Fruit fly (Drosophila melanogaster) whole organism, pupa: ENCODE results near the gene CG14234.

Experiments used
- CG10348 ChIP-seq: fragments of 200-800 bp; sonication (Bioruptor generic); IDR thresholded peaks from 2 replicates; pipeline ENCODE4 v1.3.6; 2022; ENCODE audit warnings: missing biosample characterization, missing genetic modification characterization
- CG12605 ChIP-seq: fragments of 200-800 bp; sonication (Bioruptor generic); IDR thresholded peaks from 2 replicates; pipeline ENCODE4 v1.3.6; 2022; ENCODE audit warnings: missing biosample characterization, missing genetic modification characterization
- CG13204 ChIP-seq: fragments of 200-800 bp; sonication (Bioruptor generic); optimal IDR thresholded peaks from 2 replicates; lab custom pipeline; 2018; ENCODE audit warnings: missing biosample characterization, mild to moderate bottlenecking, missing genetic modification characterization, moderate library complexity
- CG14655 ChIP-seq: fragments of 200-800 bp; sonication (Bioruptor generic); optimal IDR thresholded peaks from 3 replicates; lab custom pipeline; 2017; ENCODE audit warnings: mild to moderate bottlenecking, missing biosample characterization, missing genetic modification reagents, missing genetic modification characterization
- CG15710 ChIP-seq: fragments of 200-800 bp; sonication (Bioruptor generic); optimal IDR thresholded peaks from 2 replicates; lab custom pipeline; 2018; ENCODE audit warnings: missing biosample characterization, mild to moderate bottlenecking, missing genetic modification characterization, moderate library complexity
- CG17806 ChIP-seq: fragments of 200-800 bp; sonication (Bioruptor generic); optimal IDR thresholded peaks from 2 replicates; lab custom pipeline; 2018; ENCODE audit warnings: missing biosample characterization, mild to moderate bottlenecking, missing genetic modification characterization, moderate library complexity
- CG32121 ChIP-seq: fragments of 200-800 bp; sonication (Bioruptor generic); IDR thresholded peaks from 2 replicates; pipeline ENCODE4 v1.3.6; 2022; ENCODE audit warnings: missing biosample characterization, missing genetic modification characterization
- CG34367 ChIP-seq: fragments of 200-800 bp; sonication (Bioruptor generic); optimal IDR thresholded peaks from 2 replicates; lab custom pipeline; 2018; ENCODE audit warnings: missing biosample characterization, mild to moderate bottlenecking, missing genetic modification characterization
- CG4496 ChIP-seq: fragments of 200-800 bp; sonication (Bioruptor generic); IDR thresholded peaks from 3 replicates; pipeline ENCODE4 v1.3.6; 2022; ENCODE audit warnings: missing biosample characterization, missing genetic modification characterization
- CG8159 ChIP-seq: fragments of 200-800 bp; sonication (Bioruptor generic); optimal IDR thresholded peaks from 3 replicates; lab custom pipeline; 2018; ENCODE audit warnings: missing biosample characterization, mild to moderate bottlenecking, missing genetic modification characterization, moderate library complexity
- CG8301 ChIP-seq: fragments of 200-800 bp; sonication (Bioruptor generic); optimal IDR thresholded peaks from 2 replicates; lab custom pipeline; 2018; ENCODE audit warnings: missing biosample characterization, mild to moderate bottlenecking, missing genetic modification characterization
- CG9948 ChIP-seq: fragments of 200-800 bp; sonication (Bioruptor generic); optimal IDR thresholded peaks from 2 replicates; lab custom pipeline; 2018; ENCODE audit warnings: missing biosample characterization, mild to moderate bottlenecking, missing genetic modification characterization, moderate library complexity
- D1 ChIP-seq: fragments of 200-800 bp; sonication (Bioruptor generic); optimal IDR thresholded peaks from 2 replicates; lab custom pipeline; 2018; ENCODE audit warnings: missing biosample characterization, mild to moderate bottlenecking, missing genetic modification characterization, moderate library complexity
- EcR ChIP-seq: fragments of 200-800 bp; sonication (Bioruptor generic); optimal IDR thresholded peaks from 3 replicates; lab custom pipeline; 2019; ENCODE audit warnings: missing biosample characterization, missing genetic modification characterization, mild to moderate bottlenecking, moderate library complexity, missing genetic modification reagents
- Ets98B ChIP-seq: fragments of 200-800 bp; sonication (Bioruptor generic); IDR thresholded peaks from 2 replicates; pipeline ENCODE4 v1.3.6; 2022; ENCODE audit warnings: missing biosample characterization, missing genetic modification characterization
- Pif1A ChIP-seq: fragments of 200-800 bp; sonication (Bioruptor generic); optimal IDR thresholded peaks from 3 replicates; lab custom pipeline; 2016; ENCODE audit warnings: missing biosample characterization, missing genetic modification characterization
- Pif1B ChIP-seq: fragments of 200-800 bp; sonication (Bioruptor generic); optimal IDR thresholded peaks from 3 replicates; lab custom pipeline; 2016; ENCODE audit warnings: missing biosample characterization, missing genetic modification characterization
- Snoo ChIP-seq: fragments of 200-800 bp; sonication (Bioruptor generic); optimal IDR thresholded peaks from 3 replicates; lab custom pipeline; 2017; ENCODE audit warnings: missing biosample characterization, mild to moderate bottlenecking, missing genetic modification characterization, inconsistent platforms
- fd96Ca ChIP-seq: fragments of 200-800 bp; sonication (Bioruptor generic); IDR thresholded peaks from 3 replicates; pipeline ENCODE4 v1.3.6; 2022; ENCODE audit warnings: missing biosample characterization, missing genetic modification characterization
- gl ChIP-seq: fragments of 200-800 bp; sonication (Bioruptor generic); optimal IDR thresholded peaks from 2 replicates; lab custom pipeline; 2018; ENCODE audit warnings: missing biosample characterization, mild to moderate bottlenecking, missing genetic modification characterization
- rn ChIP-seq: fragments of 200-800 bp; sonication (Bioruptor generic); IDR thresholded peaks from 2 replicates; pipeline ENCODE4 v1.3.6; 2022; ENCODE audit warnings: missing biosample characterization, missing genetic modification characterization

The CG14234 gene

DNA sequence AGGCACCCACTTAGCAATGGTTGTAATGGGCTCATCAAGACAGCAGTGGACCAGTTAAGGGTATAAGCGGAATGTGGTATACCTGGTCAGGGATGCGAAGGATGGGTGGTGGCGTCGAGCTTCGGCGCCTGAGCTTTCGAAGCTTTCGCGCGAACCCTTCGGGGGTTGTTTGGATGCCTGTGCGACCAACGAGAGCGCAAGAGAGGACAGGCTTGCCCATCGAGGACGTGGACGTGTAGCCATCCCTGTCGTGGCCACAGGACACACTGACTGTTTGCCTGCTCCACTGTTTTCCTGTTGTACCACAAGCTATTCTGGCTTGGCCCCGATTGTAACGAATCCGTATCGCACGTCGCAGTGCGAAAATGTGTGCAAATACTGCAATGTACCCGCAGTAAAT, at the start of gene CG14234:
CG14234 (plus strand) TSS at position 301 of the 400 bp plus-strand sequence.
- TF ChIP-seq Pif1B (GFP tag; lab: Kevin White, UChicago) = no peak
- TF ChIP-seq gl (tag; lab: Kevin White, UChicago) = no peak
- no peak for TF ChIP-seq CG34367 (tag; lab: Kevin White, UChicago)
- no peak for TF ChIP-seq CG8159 (tag; lab: Kevin White, UChicago)
- no peak for TF ChIP-seq Pif1A (GFP tag; lab: Kevin White, UChicago)
- no peak for TF ChIP-seq CG17806 (tag; lab: Kevin White, UChicago)
- no peak for TF ChIP-seq EcR (GFP tag; lab: Kevin White, UChicago)
- TF ChIP-seq CG4496 (GFP tag; lab: Robert Waterston, UW) = no peak
- no peak for TF ChIP-seq Ets98B (GFP tag; lab: Robert Waterston, UW)
- TF ChIP-seq CG14655 (GFP tag; lab: Kevin White, UChicago) = no peak
- TF ChIP-seq rn = no peak
- no peak for TF ChIP-seq CG9948 (tag; lab: Kevin White, UChicago)
- TF ChIP-seq CG8301 = no peak
- TF ChIP-seq CG12605 (GFP tag; lab: Robert Waterston, UW) = no peak
- no peak for TF ChIP-seq fd96Ca (GFP tag; lab: Robert Waterston, UW)
- no peak for TF ChIP-seq CG32121 (GFP tag; lab: Robert Waterston, UW)
- no peak for TF ChIP-seq CG13204 (GFP tag; lab: Kevin White, UChicago)
- TF ChIP-seq CG10348 (GFP tag; lab: Robert Waterston, UW) = no peak
- TF ChIP-seq D1 = no peak
- TF ChIP-seq Snoo (tag; lab: Kevin White, UChicago) = no peak

DNA sequence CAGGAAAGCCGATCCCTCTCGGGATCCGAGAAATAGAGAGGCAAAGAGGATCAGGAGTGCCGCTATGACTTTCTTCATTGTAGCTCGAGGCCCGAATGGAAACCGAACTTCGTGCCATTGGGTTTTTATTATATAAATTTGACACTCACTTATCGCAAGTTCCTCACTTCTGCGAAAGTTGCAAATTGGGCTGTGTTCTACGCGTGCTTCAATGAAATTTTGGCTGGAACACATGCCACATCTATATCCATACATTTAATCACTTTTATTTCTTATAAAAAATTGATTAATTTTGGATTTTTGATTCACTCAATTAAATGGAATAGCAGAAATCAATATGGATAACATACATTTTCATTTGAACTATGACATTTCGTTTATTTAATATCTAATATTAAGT, 46.5 kb upstream of the CG14234 start, which contains the start of gene CG14227:
CG14227 (minus strand) TSS at position 101 of the 400 bp plus-strand sequence.
- TF ChIP-seq CG8301 (no peak), Ets98B (GFP tag; lab: Robert Waterston, UW) (no peak), Pif1A (GFP tag; lab: Kevin White, UChicago) (no peak), CG8159 (tag; lab: Kevin White, UChicago) (no peak), CG14655 (GFP tag; lab: Kevin White, UChicago) (no peak), fd96Ca (GFP tag; lab: Robert Waterston, UW) (no peak), Snoo (tag; lab: Kevin White, UChicago) (no peak), CG4496 (GFP tag; lab: Robert Waterston, UW) (no peak), CG15710 (tag; lab: Kevin White, UChicago) (no peak), D1 (no peak), CG13204 (GFP tag; lab: Kevin White, UChicago) (no peak), CG17806 (tag; lab: Kevin White, UChicago) (no peak)

DNA sequence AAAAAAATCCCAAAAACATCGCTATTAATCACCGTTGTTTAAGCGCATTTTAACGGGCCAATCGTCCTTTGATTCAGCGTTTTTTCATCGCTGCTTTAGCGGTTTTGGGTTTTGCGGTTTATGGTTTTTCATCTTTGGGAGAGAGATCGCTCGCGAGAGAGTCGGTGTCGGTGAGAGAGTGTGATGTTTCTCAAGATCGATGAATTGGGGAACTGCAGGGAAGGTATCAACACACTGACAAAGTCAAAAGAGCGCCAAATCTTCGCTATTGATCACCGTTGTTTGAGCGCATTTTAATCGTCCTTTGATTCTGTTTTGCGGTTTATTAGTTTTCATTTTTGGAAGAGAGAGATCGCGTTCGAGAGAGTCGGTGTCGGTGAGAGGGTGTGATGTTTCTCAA, 45.3 kb upstream of the CG14234 start:
- no peak for TF ChIP-seq EcR (GFP tag; lab: Kevin White, UChicago)
- no peak for TF ChIP-seq CG13204 (GFP tag; lab: Kevin White, UChicago)
- TF ChIP-seq gl (tag; lab: Kevin White, UChicago) = no peak
- TF ChIP-seq CG34367 (tag; lab: Kevin White, UChicago) = no peak

DNA sequence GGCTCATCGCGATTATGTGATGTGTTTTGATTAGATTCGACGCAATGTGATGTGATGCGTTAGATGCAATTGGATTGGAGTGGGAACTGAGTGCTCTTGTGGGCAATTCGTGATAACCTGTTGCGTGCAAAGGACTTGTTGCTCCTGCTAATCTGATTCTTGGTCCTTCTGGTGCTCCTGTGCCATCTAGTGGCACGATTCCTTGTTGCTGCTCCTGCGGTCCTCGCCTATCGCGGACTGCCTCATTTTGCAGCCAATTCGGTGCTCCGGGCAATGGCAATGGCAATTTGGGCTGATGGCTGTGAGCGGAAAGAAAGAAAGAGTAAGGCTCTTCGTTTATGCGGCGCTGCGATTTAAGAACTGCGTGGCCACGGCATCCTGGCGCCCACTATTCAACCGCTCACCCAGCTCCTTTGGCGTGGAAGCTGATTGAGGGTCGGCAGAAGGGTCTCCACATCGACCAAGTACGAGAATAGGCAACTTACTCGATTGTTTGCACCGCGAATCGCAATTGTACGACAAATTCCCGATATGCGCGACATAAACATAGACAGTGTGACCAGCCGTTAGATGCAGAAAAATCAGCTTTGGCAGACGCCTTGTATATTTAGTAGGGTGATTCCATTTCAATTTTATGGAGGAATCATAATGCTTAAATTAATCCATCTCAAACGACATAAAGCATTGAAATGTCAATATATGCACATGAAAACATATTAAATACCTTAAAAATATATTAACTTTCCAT, 42.2 kb upstream of the CG14234 start, which contains the start of gene Mer:
Mer (minus strand) TSS at position 550 of the 748 bp plus-strand sequence.
- TF ChIP-seq gl (tag; lab: Kevin White, UChicago) (peak; percentile 79), CG17806 (tag; lab: Kevin White, UChicago) (peak; percentile 77), CG9948 (tag; lab: Kevin White, UChicago) (peak; percentile 76), CG12605 (GFP tag; lab: Robert Waterston, UW) (peak; percentile 73; the same call in 1 of the 2 replicates), Pif1A (GFP tag; lab: Kevin White, UChicago) (no peak), EcR (GFP tag; lab: Kevin White, UChicago) (no peak), CG8301 (peak; percentile 87), CG13204 (GFP tag; lab: Kevin White, UChicago) (no peak), CG10348 (GFP tag; lab: Robert Waterston, UW) (no peak), rn (peak; percentile 66; the same call in 1 of the 2 replicates), Pif1B (GFP tag; lab: Kevin White, UChicago) (no peak), CG15710 (tag; lab: Kevin White, UChicago) (peak; percentile 82), CG32121 (GFP tag; lab: Robert Waterston, UW) (peak; percentile 87), CG34367 (tag; lab: Kevin White, UChicago) (peak; percentile 76), CG4496 (GFP tag; lab: Robert Waterston, UW) (peak; percentile 93), Ets98B (GFP tag; lab: Robert Waterston, UW) (peak; percentile 88), CG14655 (GFP tag; lab: Kevin White, UChicago) (no peak), D1 (no peak), Snoo (tag; lab: Kevin White, UChicago) (peak; percentile 88), fd96Ca (GFP tag; lab: Robert Waterston, UW) (peak; percentile 95), CG8159 (tag; lab: Kevin White, UChicago) (peak; percentile 82)

DNA sequence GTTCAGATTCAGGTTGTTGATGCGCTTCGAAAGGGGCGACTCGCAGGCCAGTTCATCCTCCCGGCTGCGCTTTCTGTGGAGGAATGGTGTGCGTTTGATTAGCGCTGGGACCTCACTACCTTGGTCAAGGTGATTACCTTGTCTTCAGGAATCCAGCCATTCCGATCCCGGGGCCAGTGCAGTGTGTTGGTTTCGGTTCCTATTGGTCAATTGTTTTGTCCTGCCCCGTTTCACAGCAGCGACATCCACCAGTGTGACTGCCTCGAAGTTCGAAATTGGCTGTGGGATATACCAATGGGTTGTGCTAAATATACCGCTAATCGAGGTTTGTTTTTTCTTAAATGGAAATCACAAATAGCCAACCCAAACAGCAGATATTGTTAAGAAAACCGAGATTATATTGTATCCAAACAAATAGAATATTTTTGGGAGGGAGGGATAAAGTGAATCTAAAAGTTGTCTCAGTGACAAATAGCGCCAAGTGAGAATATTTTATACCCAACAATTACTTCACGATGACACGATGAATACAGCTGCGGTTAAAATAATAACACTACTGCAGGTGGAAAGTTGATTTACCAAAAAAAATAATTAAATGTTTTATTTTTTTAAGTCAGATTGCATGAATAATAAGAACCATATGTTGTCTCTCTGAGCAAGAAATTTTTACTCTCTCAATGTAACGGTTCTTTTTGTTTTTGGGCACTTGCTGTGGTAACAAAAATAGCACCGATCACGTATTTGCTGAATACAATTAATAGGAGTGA, 40.4 kb upstream of the CG14234 start, which contains the start of gene CG14229:
CG14229 (minus strand) TSS at position 459 of the 767 bp plus-strand sequence.
- TF ChIP-seq CG13204 (GFP tag; lab: Kevin White, UChicago) (no peak), CG9948 (tag; lab: Kevin White, UChicago) (no peak), fd96Ca (GFP tag; lab: Robert Waterston, UW) (no peak), CG10348 (GFP tag; lab: Robert Waterston, UW) (no peak), CG17806 (tag; lab: Kevin White, UChicago) (peak; percentile 12), CG8301 (peak; percentile 18), Pif1B (GFP tag; lab: Kevin White, UChicago) (peak; percentile 22), Ets98B (GFP tag; lab: Robert Waterston, UW) (0 out of 2 replicates have a peak, but pooled peaks have one; percentile 45), Snoo (tag; lab: Kevin White, UChicago) (peak; percentile 15), CG32121 (GFP tag; lab: Robert Waterston, UW) (no peak), CG14655 (GFP tag; lab: Kevin White, UChicago) (no peak), CG8159 (tag; lab: Kevin White, UChicago) (no peak), EcR (GFP tag; lab: Kevin White, UChicago) (no peak), Pif1A (GFP tag; lab: Kevin White, UChicago) (peak; percentile 3), D1 (no peak), CG15710 (tag; lab: Kevin White, UChicago) (peak; percentile 7), CG12605 (GFP tag; lab: Robert Waterston, UW) (peak; percentile 18; the same call in 1 of the 2 replicates), gl (tag; lab: Kevin White, UChicago) (no peak), CG34367 (tag; lab: Kevin White, UChicago) (no peak), CG4496 (GFP tag; lab: Robert Waterston, UW) (peak; percentile 79), rn (no peak)
- TF ChIP-seq, all 21 proteins: peak for 9
